Worm (Caenorhabditis elegans): ENCODE measurements around the gene rme-4.

rme-4 gene

ce11 chrX:10391174-10391573 lies 11.5 kb upstream of the rme-4 start:
- no peak for TF ChIP-seq nhr-237 (tag; optimal IDR thresholded peaks at IDR 0.05)
- TF ChIP-seq ceh-83 (GFP tag; optimal IDR thresholded peaks at IDR 0.05): no peak
- TF ChIP-seq unc-39 (tag; optimal IDR thresholded peaks at IDR 0.05): no peak
- TF ChIP-seq ztf-11 (tag; optimal IDR thresholded peaks at IDR 0.05): no peak
- peak; percentile 22 for TF ChIP-seq blmp-1 (tag; optimal IDR thresholded peaks at IDR 0.05)
- TF ChIP-seq ceh-39 (tag; optimal IDR thresholded peaks at IDR 0.05): peak; percentile 60
- TF ChIP-seq lin-13 (tag; optimal IDR thresholded peaks at IDR 0.05): peak; percentile 45
- TF ChIP-seq nhr-28 (tag; optimal IDR thresholded peaks at IDR 0.05): no peak
- peak; percentile 32 for TF ChIP-seq mep-1 (tag; optimal IDR thresholded peaks at IDR 0.05)
- TF ChIP-seq elt-1 (tag; optimal IDR thresholded peaks at IDR 0.05; ENCODE audit: borderline replicate concordance, insufficient read depth): peak; percentile 11
- TF ChIP-seq ham-2 (GFP tag; optimal IDR thresholded peaks at IDR 0.05): peak; percentile 20
- TF ChIP-seq mls-2 (tag; optimal IDR thresholded peaks at IDR 0.05): peak; percentile 16
- no peak for TF ChIP-seq unc-120 (tag; optimal IDR thresholded peaks at IDR 0.05; ENCODE audit: poor library complexity, severe bottlenecking)
- TF ChIP-seq unc-62 (GFP tag; optimal IDR thresholded peaks at IDR 0.05): no peak
- TF ChIP-seq nhr-76 (tag; optimal IDR thresholded peaks at IDR 0.05): no peak
- peak; percentile 4 for TF ChIP-seq pha-4 (tag; optimal IDR thresholded peaks at IDR 0.05)
- no peak for TF ChIP-seq nhr-12 (tag; optimal IDR thresholded peaks at IDR 0.05)
- TF ChIP-seq elt-3 (tag; optimal IDR thresholded peaks at IDR 0.05): no peak
- TF ChIP-seq lin-32 (GFP tag; optimal IDR thresholded peaks at IDR 0.05): no peak

DNA sequence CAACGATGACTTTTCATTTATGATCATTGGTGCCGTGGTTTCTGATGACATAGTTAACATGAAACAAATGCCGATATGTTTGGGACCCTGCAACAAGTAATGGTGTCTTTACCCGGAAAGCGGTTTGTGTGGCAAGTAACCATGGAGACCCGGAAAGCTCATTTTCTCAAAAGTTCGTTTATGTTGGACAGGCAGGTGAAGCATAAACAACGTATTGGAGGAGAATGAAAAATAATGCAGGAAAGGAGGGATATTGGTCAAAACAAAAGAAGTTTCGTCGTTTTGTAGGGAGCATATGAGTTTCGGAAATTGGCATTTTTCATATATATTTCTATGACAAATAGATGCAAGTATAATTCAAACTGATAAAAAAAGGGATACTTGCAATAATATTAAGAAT lies 6.8 kb upstream of the rme-4 start, which contains the start of gene dyf-6:
Gene dyf-6, minus strand, starts transcription at position 101 of the 400 bp plus-strand sequence.
- no peak for TF ChIP-seq unc-62 (GFP tag; optimal IDR thresholded peaks at IDR 0.05)
- no peak for TF ChIP-seq unc-39 (tag; optimal IDR thresholded peaks at IDR 0.05)
- no peak for TF ChIP-seq mls-2 (tag; optimal IDR thresholded peaks at IDR 0.05)
- no peak for TF ChIP-seq mep-1 (tag; optimal IDR thresholded peaks at IDR 0.05)
- TF ChIP-seq mab-5 (tag; optimal IDR thresholded peaks at IDR 0.05): no peak
- no peak for TF ChIP-seq bed-3 (GFP tag; optimal IDR thresholded peaks at IDR 0.05)
- no peak for TF ChIP-seq flh-1 (GFP tag; optimal IDR thresholded peaks at IDR 0.05)
- no peak for TF ChIP-seq nhr-28 (tag; optimal IDR thresholded peaks at IDR 0.05)
- TF ChIP-seq snpc-4 (tag; optimal IDR thresholded peaks at IDR 0.05): no peak
- no peak for TF ChIP-seq elt-1 (tag; optimal IDR thresholded peaks at IDR 0.05; ENCODE audit: borderline replicate concordance, insufficient read depth)
- TF ChIP-seq ztf-11 (tag; optimal IDR thresholded peaks at IDR 0.05): no peak
- no peak for TF ChIP-seq nhr-76 (tag; optimal IDR thresholded peaks at IDR 0.05)
- TF ChIP-seq unc-120 (tag; optimal IDR thresholded peaks at IDR 0.05; ENCODE audit: poor library complexity, severe bottlenecking): no peak
- no peak for TF ChIP-seq zip-8 (tag; optimal IDR thresholded peaks at IDR 0.05)
- no peak for TF ChIP-seq ham-2 (GFP tag; optimal IDR thresholded peaks at IDR 0.05)
- TF ChIP-seq lin-13 (tag; optimal IDR thresholded peaks at IDR 0.05): no peak
- TF ChIP-seq M03D4.4 (tag; optimal IDR thresholded peaks at IDR 0.05): no peak
- no peak for TF ChIP-seq blmp-1 (tag; optimal IDR thresholded peaks at IDR 0.05)
- no peak for TF ChIP-seq ceh-43 (GFP tag; optimal IDR thresholded peaks at IDR 0.05)

ce11 chrX:10386001-10386400 lies 6.4 kb upstream of the rme-4 start:
- TF ChIP-seq ham-2 (GFP tag; optimal IDR thresholded peaks at IDR 0.05): no peak

ce11 chrX:10377663-10378062 lies 2.0 kb downstream of the rme-4 start:
- TF ChIP-seq blmp-1 (tag; optimal IDR thresholded peaks at IDR 0.05) (no peak), sptf-1 (tag; optimal IDR thresholded peaks at IDR 0.05) (peak; percentile 77), lin-13 (tag; optimal IDR thresholded peaks at IDR 0.05) (no peak), lsy-2 (tag; optimal IDR thresholded peaks at IDR 0.05) (peak; percentile 54), nhr-2 (tag; optimal IDR thresholded peaks at IDR 0.05) (no peak), ceh-43 (GFP tag; optimal IDR thresholded peaks at IDR 0.05) (no peak), ceh-39 (tag; optimal IDR thresholded peaks at IDR 0.05) (no peak), elt-3 (tag; optimal IDR thresholded peaks at IDR 0.05) (no peak), ces-1 (GFP tag; optimal IDR thresholded peaks at IDR 0.05) (peak; percentile 79), tbx-8 (GFP tag; optimal IDR thresholded peaks at IDR 0.05) (no peak), drap-1 (GFP tag; optimal IDR thresholded peaks at IDR 0.05) (peak; percentile 45), pha-4 (tag; optimal IDR thresholded peaks at IDR 0.05) (peak; percentile 39), mab-5 (tag; optimal IDR thresholded peaks at IDR 0.05) (no peak), unc-39 (tag; optimal IDR thresholded peaks at IDR 0.05) (no peak), mep-1 (tag; optimal IDR thresholded peaks at IDR 0.05) (peak; percentile 76), ztf-11 (tag; optimal IDR thresholded peaks at IDR 0.05) (peak; percentile 27), cnd-1 (tag; optimal IDR thresholded peaks at IDR 0.05) (no peak), bed-3 (GFP tag; optimal IDR thresholded peaks at IDR 0.05) (no peak), nhr-76 (tag; optimal IDR thresholded peaks at IDR 0.05) (no peak), unc-120 (tag; optimal IDR thresholded peaks at IDR 0.05; ENCODE audit: poor library complexity, severe bottlenecking) (peak; percentile 82), M03D4.4 (tag; optimal IDR thresholded peaks at IDR 0.05) (peak; percentile 27), sem-2 (GFP tag; optimal IDR thresholded peaks at IDR 0.05) (no peak), unc-62 (GFP tag; optimal IDR thresholded peaks at IDR 0.05) (peak; percentile 78), nhr-237 (tag; optimal IDR thresholded peaks at IDR 0.05) (peak; percentile 91), hlh-1 (tag; optimal IDR thresholded peaks at IDR 0.05) (peak; percentile 39)
